Worm (Caenorhabditis elegans): ENCODE measurements around the gene R10E11.9.

DNA sequence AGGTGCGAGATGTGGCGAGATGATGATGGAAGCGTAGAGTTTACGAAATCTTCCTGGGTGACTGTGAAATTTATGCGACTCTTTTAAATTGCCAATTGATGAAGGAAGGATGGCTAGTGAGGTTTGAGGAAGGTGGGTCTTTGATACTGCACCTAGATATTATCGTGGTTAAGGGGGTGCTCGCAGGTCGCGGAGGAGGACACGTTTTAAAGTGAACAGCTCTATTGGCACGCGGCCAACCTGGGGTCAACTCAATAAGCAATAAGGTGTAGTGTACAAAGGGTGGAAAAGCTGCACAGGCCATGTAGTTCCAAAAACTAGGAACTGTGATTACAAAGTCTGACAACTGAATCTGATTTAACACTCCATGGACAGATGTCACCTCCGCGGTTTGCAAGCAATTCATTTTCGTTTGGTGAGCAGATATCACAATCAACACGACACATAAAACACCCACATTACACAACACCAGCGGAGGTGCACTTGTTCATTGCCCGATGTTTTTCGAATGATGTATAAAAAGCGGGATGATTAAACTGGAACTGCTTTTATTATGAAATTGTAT is 48.0 kb downstream of the R10E11.9 start:
- TF ChIP-seq Y95B8A.8 (GFP tag; IDR thresholded peaks at IDR 0.05) (0 out of 2 replicates have a peak, but pooled peaks have one; percentile 9), dpl-1 (GFP tag; optimal IDR thresholded peaks at IDR 0.05) (no peak), unc-62 (GFP tag; optimal IDR thresholded peaks at IDR 0.05) (no peak), snpc-1.3 (tag; optimal IDR thresholded peaks at IDR 0.05; ENCODE audit: insufficient read depth) (no peak), ceh-100 (GFP tag; IDR thresholded peaks at IDR 0.05) (0 out of 2 replicates have a peak, but pooled peaks have one; percentile 11), ztf-3 (GFP tag; optimal IDR thresholded peaks at IDR 0.05) (no peak), ama-1 (optimal IDR thresholded peaks at IDR 0.05) (no peak), ama-1 (GFP tag; optimal IDR thresholded peaks at IDR 0.05) (no peak), nhr-90 (tag; optimal IDR thresholded peaks at IDR 0.05) (no peak), ceh-58 (GFP tag; IDR thresholded peaks at IDR 0.05) (0 out of 2 replicates have a peak, but pooled peaks have one; percentile 3), mxl-1 (tag; optimal IDR thresholded peaks at IDR 0.05) (no peak)
